Fruit fly (Drosophila melanogaster): Measurements from ENCODE around the gene zfh1.

zfh1 gene

DNA sequence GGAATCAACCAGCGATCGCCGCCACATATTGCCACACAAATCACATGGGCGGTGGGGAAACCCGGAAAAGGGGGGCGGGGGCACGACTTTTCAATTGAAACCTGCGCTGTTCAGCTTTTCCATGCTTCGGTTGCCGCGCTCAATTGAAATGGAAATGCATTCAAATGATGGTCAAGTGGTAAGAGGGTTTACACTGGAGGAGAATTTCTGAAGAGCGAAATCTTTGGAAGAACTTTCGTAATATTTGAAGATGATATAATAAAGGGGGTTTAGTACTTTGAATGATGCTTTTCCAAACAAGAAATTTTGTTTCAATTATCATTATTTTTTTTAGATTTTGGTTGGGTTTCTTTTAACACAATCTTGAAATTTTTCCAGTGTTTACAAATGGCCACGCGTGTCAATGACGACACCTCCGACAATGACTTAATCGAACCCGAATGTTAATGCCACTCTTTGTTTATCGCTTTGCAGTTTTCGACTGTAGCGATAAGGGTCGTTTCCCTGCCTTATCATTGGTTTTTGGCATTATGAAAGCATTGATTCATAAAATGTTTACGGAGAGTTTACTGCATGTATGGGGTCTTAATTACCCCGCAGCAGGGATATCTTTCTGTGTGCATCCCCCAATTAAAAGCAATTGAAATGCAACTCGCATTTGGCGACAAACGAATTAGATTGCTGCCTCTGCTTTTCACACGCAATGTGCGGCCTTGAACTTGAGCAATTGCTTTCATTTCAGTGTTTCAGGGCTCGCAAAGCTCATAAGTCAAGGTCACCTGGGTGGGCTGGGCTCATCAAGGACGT is 46.9 kb downstream of the zfh1 start (continued):
- TF ChIP-seq Meics (GFP tag; optimal IDR thresholded peaks at IDR 0.05) (peak; percentile 6), CoRest (tag; optimal IDR thresholded peaks at IDR 0.05) (peak; percentile 45), Ada2b (GFP tag; IDR thresholded peaks at IDR 0.05) (0 out of 2 replicates have a peak, but pooled peaks have one; percentile 45), tap (tag; optimal IDR thresholded peaks at IDR 0.05) (peak; percentile 29), tin (GFP tag; optimal IDR thresholded peaks at IDR 0.05) (peak; percentile 20), phol (tag; optimal IDR thresholded peaks at IDR 0.05) (peak; percentile 52), Oaz (GFP tag; IDR thresholded peaks at IDR 0.05) (no peak), seq (GFP tag; IDR thresholded peaks at IDR 0.05) (no peak), prd (optimal IDR thresholded peaks at IDR 0.05) (no peak), prd (GFP tag; IDR thresholded peaks at IDR 0.05) (0 out of 3 replicates have a peak, but pooled peaks have one; percentile 16), org-1 (GFP tag; optimal IDR thresholded peaks at IDR 0.05) (peak; percentile 24), MBD-R2 (GFP tag; IDR thresholded peaks at IDR 0.05) (no peak), tna (GFP tag; IDR thresholded peaks at IDR 0.05; ENCODE audit: partially characterized antibody) (no peak), dpn (GFP tag; optimal IDR thresholded peaks at IDR 0.05) (peak; percentile 1 to 6), CG6689 (GFP tag; IDR thresholded peaks at IDR 0.05) (peak; percentile 18; the same call in 1 of the 2 replicates), unc-4 (GFP tag; IDR thresholded peaks at IDR 0.05; ENCODE audit: partially characterized antibody) (no peak), Stat92E (GFP tag; optimal IDR thresholded peaks at IDR 0.05) (peak in 1 of 3 experiments; percentile 38), CG18262 (tag; optimal IDR thresholded peaks at IDR 0.05) (peak; percentile 21), CG14014 (GFP tag; IDR thresholded peaks at IDR 0.05) (0 out of 2 replicates have a peak, but pooled peaks have one; percentile 37), CG11085 (GFP tag; IDR thresholded peaks at IDR 0.05) (no peak), nau (GFP tag; optimal IDR thresholded peaks at IDR 0.05) (peak; percentile 4), kay (GFP tag; optimal IDR thresholded peaks at IDR 0.05) (no peak), CG31441 (GFP tag; IDR thresholded peaks at IDR 0.05) (peak; percentile 43; the same call in 1 of the 2 replicates), CG16813 (GFP tag; IDR thresholded peaks at IDR 0.05; ENCODE audit: partially characterized antibody) (no peak), mam (GFP tag; optimal IDR thresholded peaks at IDR 0.05) (peak; percentile 45), nmo (GFP tag; optimal IDR thresholded peaks at IDR 0.05) (peak; percentile 44), CG11398 (GFP tag; optimal IDR thresholded peaks at IDR 0.05) (no peak), slp2 (GFP tag; optimal IDR thresholded peaks at IDR 0.05) (peak; percentile 28), Xrp1 (GFP tag; IDR thresholded peaks at IDR 0.05) (no peak), CG3847 (GFP tag; IDR thresholded peaks at IDR 0.05) (peak; percentile 40; the same call in 1 of the 2 replicates), hb (GFP tag; IDR thresholded peaks at IDR 0.05; ENCODE audit: partially characterized antibody) (no peak), CG5180 (GFP tag; optimal IDR thresholded peaks at IDR 0.05) (peak; percentile 31), Sox102F (GFP tag; optimal IDR thresholded peaks at IDR 0.05) (peak; percentile 75), Hr51 (GFP tag; optimal IDR thresholded peaks at IDR 0.05) (peak in 1 of 2 experiments; percentile 78), Atf3 (GFP tag; optimal IDR thresholded peaks at IDR 0.05) (peak; percentile 20), stc (GFP tag; IDR thresholded peaks at IDR 0.05) (0 out of 2 replicates have a peak, but pooled peaks have one; percentile 8), lola (GFP tag; optimal IDR thresholded peaks at IDR 0.05) (peak in 1 of 3 experiments; percentile 14), CG8290 (GFP tag; optimal IDR thresholded peaks at IDR 0.05) (no peak), CG8290 (tag; optimal IDR thresholded peaks at IDR 0.05) (peak in 1 of 2 experiments; percentile 33), lilli (GFP tag; optimal IDR thresholded peaks at IDR 0.05) (peak; percentile 49), HLH3B (GFP tag; IDR thresholded peaks at IDR 0.05) (no peak), exex (tag; optimal IDR thresholded peaks at IDR 0.05) (peak; percentile 45), CG9932 (GFP tag; IDR thresholded peaks at IDR 0.05) (peak; percentile 24; the same call in 1 of the 2 replicates), CG13624 (GFP tag; optimal IDR thresholded peaks at IDR 0.05) (peak; percentile 3), ewg (GFP tag; optimal IDR thresholded peaks at IDR 0.05) (peak; percentile 21), ind (GFP tag; optimal IDR thresholded peaks at IDR 0.05) (peak; percentile 47), CG13424 (tag; optimal IDR thresholded peaks at IDR 0.05) (peak; percentile 51), az2 (GFP tag; optimal IDR thresholded peaks at IDR 0.05) (peak; percentile 54)
